Worm (Caenorhabditis elegans) whole organism, early embryonic: ENCODE measurements around the gene Y45F3A.4.

ENCODE experiments used
- B0310.2 ChIP-seq: sonication (generic microtip); optimal IDR thresholded peaks from 2 replicates; lab custom pipeline; 2016; ENCODE audit warnings: mild to moderate bottlenecking, missing genetic modification characterization, missing compliant biosample characterization
- F13C5.2 ChIP-seq: sonication (generic microtip); optimal IDR thresholded peaks from 2 replicates; lab custom pipeline; 2017; ENCODE audit warnings: mild to moderate bottlenecking, missing genetic modification characterization, inconsistent platforms, missing compliant biosample characterization
- aly-1 ChIP-seq: sonication (generic microtip); optimal IDR thresholded peaks from 2 replicates; lab custom pipeline; 2016; ENCODE audit warnings: missing genetic modification characterization, missing compliant biosample characterization
- ama-1 ChIP-seq: fragments of 150-350 bp; optimal IDR thresholded peaks from 2 replicates; lab custom pipeline; 2014
- ceh-13 ChIP-seq: fragments of 200-800 bp; sonication (Bioruptor generic); optimal IDR thresholded peaks from 2 replicates; lab custom pipeline; 2018; ENCODE audit warnings: mild to moderate bottlenecking, missing genetic modification characterization, missing compliant biosample characterization
- ceh-36 ChIP-seq: sonication (generic microtip); optimal IDR thresholded peaks from 2 replicates; lab custom pipeline; 2016; ENCODE audit warnings: missing genetic modification characterization, inconsistent platforms, missing compliant biosample characterization
- ets-7 ChIP-seq: sonication (generic microtip); optimal IDR thresholded peaks from 2 replicates; lab custom pipeline; 2016; ENCODE audit warnings: missing genotype, missing genetic modification characterization, missing compliant biosample characterization
- flt-1 ChIP-seq: fragments of 200-800 bp; sonication (Bioruptor generic); IDR thresholded peaks from 2 replicates; pipeline ENCODE4 v1.3.6; 2022; ENCODE audit warnings: missing genetic modification characterization, missing compliant biosample characterization
- hmbx-1 ChIP-seq: sonication (generic microtip); optimal IDR thresholded peaks from 2 replicates; lab custom pipeline; 2016; ENCODE audit warnings: mild to moderate bottlenecking, missing genetic modification characterization, missing compliant biosample characterization
- hmg-4 ChIP-seq: fragments of 200-800 bp; sonication (Bioruptor generic); optimal IDR thresholded peaks from 2 replicates; lab custom pipeline; 2018; ENCODE audit warnings: mild to moderate bottlenecking, missing genetic modification characterization, missing compliant biosample characterization
- hnd-1 ChIP-seq: sonication (generic microtip); optimal IDR thresholded peaks from 2 replicates; lab custom pipeline; 2016; ENCODE audit warnings: missing genetic modification characterization, missing compliant biosample characterization
- pes-1 ChIP-seq: fragments of 200-800 bp; sonication (Bioruptor generic); IDR thresholded peaks from 2 replicates; pipeline ENCODE4 v1.3.6; 2022; ENCODE audit warnings: missing genetic modification reagents, missing genetic modification characterization, missing compliant biosample characterization
- scrt-1 ChIP-seq: fragments of 200-800 bp; sonication (Bioruptor generic); IDR thresholded peaks from 2 replicates; pipeline ENCODE4 v1.3.6; 2022; ENCODE audit warnings: missing genetic modification characterization, missing compliant biosample characterization
- sea-1 ChIP-seq: fragments of 200-800 bp; sonication (Bioruptor generic); conservative IDR thresholded peaks from 2 replicates; pipeline ENCODE4 v1.3.6; 2022; ENCODE audit warnings: missing genetic modification characterization, missing compliant biosample characterization
- tbx-11 ChIP-seq: fragments of 200-800 bp; sonication (Bioruptor generic); IDR thresholded peaks from 2 replicates; pipeline ENCODE4 v1.3.6; 2022; ENCODE audit warnings: missing genetic modification characterization, missing compliant biosample characterization
- tbx-37 ChIP-seq: fragments of 200-800 bp; sonication (Bioruptor generic); conservative IDR thresholded peaks from 2 replicates; pipeline ENCODE4 v1.3.6; 2022; ENCODE audit warnings: missing genetic modification reagents, missing genetic modification characterization, missing compliant biosample characterization
- tra-4 ChIP-seq: sonication (generic microtip); optimal IDR thresholded peaks from 2 replicates; lab custom pipeline; 2017; ENCODE audit warnings: missing genetic modification characterization, missing compliant biosample characterization

Gene Y45F3A.4

ce11 chrIII:10560296-10560695 is 14.9 kb downstream of the Y45F3A.4 start, which contains the start of gene rab-30:
rab-30 (plus strand) TSS chrIII:10560596.
- TF ChIP-seq ceh-36 (no peak), ama-1 (no peak), B0310.2 (no peak), aly-1 (tag; lab: Kevin White, UChicago) (no peak), tra-4 (tag; lab: Kevin White, UChicago) (no peak), scrt-1 (GFP tag; lab: Robert Waterston, UW) (no peak), pes-1 (GFP tag; lab: Robert Waterston, UW) (no peak), flt-1 (GFP tag; lab: Robert Waterston, UW) (no peak), hnd-1 (tag; lab: Kevin White, UChicago) (no peak), ceh-13 (GFP tag; lab: Kevin White, UChicago) (no peak), tbx-11 (GFP tag; lab: Robert Waterston, UW) (no peak), tbx-37 (GFP tag; lab: Robert Waterston, UW) (no peak), ets-7 (no peak), F13C5.2 (tag; lab: Kevin White, UChicago) (no peak), hmg-4 (GFP tag; lab: Kevin White, UChicago) (no peak), sea-1 (GFP tag; lab: Robert Waterston, UW) (no peak), hmbx-1 (tag; lab: Kevin White, UChicago) (no peak)

- TF ChIP-seq ceh-13 (GFP tag; lab: Kevin White, UChicago) (no peak), tra-4 (tag; lab: Kevin White, UChicago) (no peak), hnd-1 (tag; lab: Kevin White, UChicago) (no peak), aly-1 (tag; lab: Kevin White, UChicago) (no peak), tbx-37 (GFP tag; lab: Robert Waterston, UW) (no peak)
Measured at ce11 chrIII:10557910-10558309, 17.3 kb downstream of the Y45F3A.4 start, which contains the start of gene T21C12.4. T21C12.4 (minus strand) TSS chrIII:10558010.

ce11 chrIII:10552929-10553328 is 22.3 kb downstream of the Y45F3A.4 start, which contains the start of gene T21C12.8:
T21C12.8 (minus strand) TSS chrIII:10553029.
- TF ChIP-seq scrt-1 (GFP tag; lab: Robert Waterston, UW) (no peak), hnd-1 (tag; lab: Kevin White, UChicago) (no peak), F13C5.2 (tag; lab: Kevin White, UChicago) (no peak), aly-1 (tag; lab: Kevin White, UChicago) (no peak), tbx-37 (GFP tag; lab: Robert Waterston, UW) (no peak), ceh-13 (GFP tag; lab: Kevin White, UChicago) (no peak), pes-1 (GFP tag; lab: Robert Waterston, UW) (no peak), ceh-36 (no peak), sea-1 (GFP tag; lab: Robert Waterston, UW) (no peak), B0310.2 (no peak), tra-4 (tag; lab: Kevin White, UChicago) (no peak), hmbx-1 (tag; lab: Kevin White, UChicago) (no peak), ama-1 (no peak), tbx-11 (GFP tag; lab: Robert Waterston, UW) (no peak), flt-1 (GFP tag; lab: Robert Waterston, UW) (no peak), ets-7 (no peak), hmg-4 (GFP tag; lab: Kevin White, UChicago) (no peak)

ce11 chrIII:10538757-10539213 is 36.4 kb downstream of the Y45F3A.4 start, which contains the start of gene nlp-68:
nlp-68 (minus strand) TSS chrIII:10539163.
- TF ChIP-seq B0310.2, result no peak
- TF ChIP-seq aly-1 (tag; lab: Kevin White, UChicago), result no peak
- TF ChIP-seq hmbx-1 (tag; lab: Kevin White, UChicago), result no peak
- no peak for TF ChIP-seq sea-1 (GFP tag; lab: Robert Waterston, UW)
- TF ChIP-seq tbx-37 (GFP tag; lab: Robert Waterston, UW), result no peak
- TF ChIP-seq F13C5.2 (tag; lab: Kevin White, UChicago), result no peak

ce11 chrIII:10537558-10537957 is 37.7 kb downstream of the Y45F3A.4 start:
- TF ChIP-seq ets-7, result no peak
- no peak for TF ChIP-seq tbx-11 (GFP tag; lab: Robert Waterston, UW)
- no peak for TF ChIP-seq ama-1
- no peak for TF ChIP-seq sea-1 (GFP tag; lab: Robert Waterston, UW)
- no peak for TF ChIP-seq pes-1 (GFP tag; lab: Robert Waterston, UW)
- no peak for TF ChIP-seq B0310.2
- no peak for TF ChIP-seq hmg-4 (GFP tag; lab: Kevin White, UChicago)
- no peak for TF ChIP-seq ceh-36
- no peak for TF ChIP-seq scrt-1 (GFP tag; lab: Robert Waterston, UW)
- no peak for TF ChIP-seq tbx-37 (GFP tag; lab: Robert Waterston, UW)
- TF ChIP-seq hmbx-1 (tag; lab: Kevin White, UChicago), result no peak
- no peak for TF ChIP-seq ceh-13 (GFP tag; lab: Kevin White, UChicago)
- TF ChIP-seq tra-4 (tag; lab: Kevin White, UChicago), result no peak
- TF ChIP-seq aly-1 (tag; lab: Kevin White, UChicago), result no peak
- TF ChIP-seq flt-1 (GFP tag; lab: Robert Waterston, UW), result no peak
- TF ChIP-seq F13C5.2 (tag; lab: Kevin White, UChicago), result no peak
- no peak for TF ChIP-seq hnd-1 (tag; lab: Kevin White, UChicago)

- TF ChIP-seq tbx-11 (GFP tag; lab: Robert Waterston, UW) (no peak), hnd-1 (tag; lab: Kevin White, UChicago) (no peak), sea-1 (GFP tag; lab: Robert Waterston, UW) (no peak), B0310.2 (no peak), tra-4 (tag; lab: Kevin White, UChicago) (no peak), ceh-36 (no peak), F13C5.2 (tag; lab: Kevin White, UChicago) (no peak), pes-1 (GFP tag; lab: Robert Waterston, UW) (no peak), ama-1 (no peak), ets-7 (no peak), scrt-1 (GFP tag; lab: Robert Waterston, UW) (no peak), aly-1 (tag; lab: Kevin White, UChicago) (no peak), tbx-37 (GFP tag; lab: Robert Waterston, UW) (no peak), hmg-4 (GFP tag; lab: Kevin White, UChicago) (no peak), ceh-13 (GFP tag; lab: Kevin White, UChicago) (no peak)
Measured at ce11 chrIII:10537003-10537402, 38.2 kb downstream of the Y45F3A.4 start.
